Worm (Caenorhabditis elegans): ENCODE measurements around the gene dep-1.

- TF ChIP-seq ztf-11 (tag; optimal IDR thresholded peaks at IDR 0.05) (no peak), unc-62 (GFP tag; optimal IDR thresholded peaks at IDR 0.05) (no peak), ceh-82 (tag; optimal IDR thresholded peaks at IDR 0.05) (no peak), nfya-1 (tag; optimal IDR thresholded peaks at IDR 0.05; ENCODE audit: insufficient read depth) (no peak), mdl-1 (tag; optimal IDR thresholded peaks at IDR 0.05) (no peak), elt-2 (tag; optimal IDR thresholded peaks at IDR 0.05) (peak; percentile 71), snpc-4 (tag; optimal IDR thresholded peaks at IDR 0.05) (no peak), unc-39 (tag; optimal IDR thresholded peaks at IDR 0.05) (no peak), fkh-2 (tag; optimal IDR thresholded peaks at IDR 0.05) (no peak), ZK546.5 (tag; optimal IDR thresholded peaks at IDR 0.05) (no peak), nhr-12 (tag; optimal IDR thresholded peaks at IDR 0.05) (no peak), pqm-1 (tag; optimal IDR thresholded peaks at IDR 0.05) (peak; percentile 68)
These were observed 28.0 kb downstream of the dep-1 start for ce11 chrII:8991602-8992001.

All from whole organism, L3 larva.